Fruit fly (Drosophila melanogaster) whole organism, prepupa: ENCODE results near the gene Mipp2.

Source experiments
- CG10631 ChIP-seq: fragments of 200-800 bp; sonication (Bioruptor generic); optimal IDR thresholded peaks from 2 replicates; lab custom pipeline; 2016; ENCODE audit warnings: missing biosample characterization, missing genetic modification characterization
- svp ChIP-seq: fragments of 200-800 bp; sonication (Bioruptor generic); peaks from one replicate; lab custom pipeline; 2016; ENCODE audit warnings: missing biosample characterization, missing genetic modification characterization

DNA sequence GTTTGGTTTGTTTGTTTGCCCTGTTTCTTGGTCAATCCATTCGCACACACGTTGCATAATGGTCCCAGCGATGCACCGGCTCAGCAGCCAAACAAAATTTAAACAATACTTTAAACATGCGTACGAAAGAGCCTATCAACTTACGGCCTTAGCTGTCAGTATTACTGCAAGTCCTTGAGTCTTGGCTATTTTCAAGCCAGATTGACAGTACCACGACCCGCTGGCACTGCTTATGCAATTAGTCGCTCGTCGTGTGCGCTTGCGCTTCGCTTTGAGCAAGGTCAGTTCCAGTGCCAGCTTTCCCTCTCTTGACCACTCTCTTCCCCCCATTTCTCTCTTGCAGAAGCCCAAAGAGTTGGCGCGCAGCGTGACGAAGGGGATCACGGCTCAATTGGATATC lies 22.6 kb downstream of the Mipp2 start:
- TF ChIP-seq CG10631 (GFP tag; lab: Kevin White, UChicago) (no peak), svp (no peak)
